ENCODE assay signal across 3 fruit fly cellular contexts in the genomic region with DNA sequence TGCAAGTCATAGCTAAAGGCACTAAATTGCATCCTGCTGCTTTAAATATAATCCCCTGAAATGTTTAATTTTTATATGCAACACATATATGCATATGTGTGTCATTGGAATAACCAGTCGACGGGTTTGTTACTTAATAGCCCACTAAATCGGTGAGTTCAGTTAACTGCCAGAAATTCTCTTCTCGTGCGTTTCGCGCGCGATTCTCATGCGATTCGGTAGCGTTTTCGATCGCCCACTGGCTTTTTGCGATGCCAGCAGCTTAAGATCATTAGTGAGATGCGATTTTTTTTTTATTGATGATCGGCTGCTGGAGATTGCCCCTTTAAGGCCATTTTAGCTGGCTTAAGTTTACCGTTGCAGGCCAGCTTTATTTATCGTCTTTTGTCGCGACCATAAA.
TF ChIP-seq lines count a peak whose summit lies in the region.

No protein-coding gene starts in this region.

- TF ChIP-seq CTCF in whole organism, embryonic (GFP tag; optimal IDR thresholded peaks at IDR 0.05; lab: Kevin White, UChicago): no peak

TF ChIP-seq in whole organism, embryonic, 481 proteins besides CTCF, POLR2A, EP300 and RAD21:
- TF ChIP-seq CG2129 (GFP tag; IDR thresholded peaks at IDR 0.05; lab: Robert Waterston, UW; ENCODE audit: partially characterized antibody) (no peak), CG8359 (GFP tag; optimal IDR thresholded peaks at IDR 0.05; lab: Kevin White, UChicago; ENCODE audit: borderline replicate concordance) (peak; percentile 98), oc (tag; optimal IDR thresholded peaks at IDR 0.05; lab: Kevin White, UChicago) (no peak), Tbp (GFP tag; optimal IDR thresholded peaks at IDR 0.05; lab: Kevin White, UChicago) (peak; percentile 43)
TF ChIP-seq in whole organism, embryonic: peak in this region for 2.

TF ChIP-seq in whole organism, pupa, 21 proteins besides CTCF, POLR2A, EP300 and RAD21:
- peak; percentile 37 for TF ChIP-seq EcR (GFP tag; optimal IDR thresholded peaks at IDR 0.05; lab: Kevin White, UChicago)
- TF ChIP-seq Pif1A (GFP tag; optimal IDR thresholded peaks at IDR 0.05; lab: Kevin White, UChicago): no peak

TF ChIP-seq in whole organism, wandering third instar larva, 38 proteins besides CTCF, POLR2A, EP300 and RAD21:
- no peak for TF ChIP-seq Dif (GFP tag; optimal IDR thresholded peaks at IDR 0.05; lab: Kevin White, UChicago; ENCODE audit: partially characterized antibody)
- peak; percentile 59 for TF ChIP-seq Myc (optimal IDR thresholded peaks at IDR 0.05; lab: Kevin White, UChicago)
